Fruit fly (Drosophila melanogaster) whole organism, embryonic: Measurements from ENCODE around the gene Ir94a.

Source experiments
- Awh ChIP-seq: fragments of 200-800 bp; sonication (Bioruptor generic); IDR thresholded peaks from 2 replicates; pipeline ENCODE4, ENCODE4 v1.3.6; 2022; ENCODE audit warnings: missing biosample characterization, missing genetic modification characterization
- CG10267 ChIP-seq: fragments of 200-800 bp; sonication (Bioruptor generic); optimal IDR thresholded peaks from 2 replicates; lab custom pipeline; 2018; ENCODE audit warnings: missing biosample characterization, mild to moderate bottlenecking, missing genetic modification characterization, moderate library complexity
- CG10431 ChIP-seq: fragments of 200-800 bp; sonication (Bioruptor generic); optimal IDR thresholded peaks from 3 replicates; lab custom pipeline; 2018; ENCODE audit warnings: missing biosample characterization, mild to moderate bottlenecking, missing genetic modification characterization
- CG12104 ChIP-seq: fragments of 200-800 bp; sonication (Bioruptor generic); optimal IDR thresholded peaks from 3 replicates; lab custom pipeline; 2016; ENCODE audit warnings: missing biosample characterization, missing genetic modification characterization
- CG13424 ChIP-seq: fragments of 200-800 bp; sonication (Bioruptor generic); optimal IDR thresholded peaks from 2 replicates; lab custom pipeline; 2019; ENCODE audit warnings: missing biosample characterization, mild to moderate bottlenecking, missing genetic modification characterization, moderate library complexity
- CG16813 ChIP-seq: fragments of 200-800 bp; sonication (Bioruptor generic); IDR thresholded peaks from 3 replicates; pipeline ENCODE4 v1.3.6; 2022; ENCODE audit warnings: missing biosample characterization, missing genetic modification characterization; ENCODE audit not compliant: partially characterized antibody
- CG18011 ChIP-seq: fragments of 200-800 bp; sonication (Bioruptor generic); optimal IDR thresholded peaks from 2 replicates; lab custom pipeline; 2017; ENCODE audit warnings: missing biosample characterization, missing genetic modification characterization, mild to moderate bottlenecking, moderate library complexity, missing genotype
- CG3163 ChIP-seq: fragments of 200-800 bp; sonication (Bioruptor generic); optimal IDR thresholded peaks from 3 replicates; lab custom pipeline; 2016; ENCODE audit warnings: missing biosample characterization, missing genetic modification characterization
- CG33213 ChIP-seq: fragments of 200-800 bp; sonication (Bioruptor generic); optimal IDR thresholded peaks from 3 replicates; lab custom pipeline; 2016; ENCODE audit warnings: missing biosample characterization, missing genetic modification characterization
- CG6654 ChIP-seq: fragments of 200-800 bp; sonication (Bioruptor generic); optimal IDR thresholded peaks from 2 replicates; lab custom pipeline; 2017; ENCODE audit warnings: missing biosample characterization, mild to moderate bottlenecking, missing genetic modification characterization
- CG7556 ChIP-seq: fragments of 200-800 bp; sonication (Bioruptor generic); optimal IDR thresholded peaks from 2 replicates; lab custom pipeline; 2017; ENCODE audit warnings: missing biosample characterization, mild to moderate bottlenecking, missing genetic modification characterization
- CG7786 ChIP-seq: fragments of 200-800 bp; sonication (Bioruptor generic); optimal IDR thresholded peaks from 2 replicates; lab custom pipeline; 2016; ENCODE audit warnings: missing biosample characterization, missing genetic modification characterization
- CG9932 ChIP-seq: fragments of 200-800 bp; sonication (Bioruptor generic); IDR thresholded peaks from 2 replicates; pipeline ENCODE4 v1.3.6; 2022; ENCODE audit warnings: missing biosample characterization, missing genetic modification characterization
- Camta ChIP-seq: fragments of 200-800 bp; sonication (Bioruptor generic); optimal IDR thresholded peaks from 2 replicates; lab custom pipeline; 2016; ENCODE audit warnings: missing biosample characterization, missing genetic modification characterization
- Chrac-16 ChIP-seq: fragments of 200-800 bp; sonication (Bioruptor generic); optimal IDR thresholded peaks from 3 replicates; lab custom pipeline; 2016; ENCODE audit warnings: missing biosample characterization, missing genetic modification characterization
- Dip3 ChIP-seq: fragments of 200-800 bp; sonication (Bioruptor generic); optimal IDR thresholded peaks from 3 replicates; lab custom pipeline; 2016; ENCODE audit warnings: missing biosample characterization, missing genetic modification characterization
- Fer3 ChIP-seq: fragments of 200-800 bp; sonication (Bioruptor generic); optimal IDR thresholded peaks from 2 replicates; lab custom pipeline; 2018; ENCODE audit warnings: missing biosample characterization, mild to moderate bottlenecking, missing genetic modification characterization, moderate library complexity
- Gug ChIP-seq: fragments of 200-800 bp; sonication (Bioruptor generic); IDR thresholded peaks from 4 replicates; pipeline ENCODE4 v1.3.6; 2022; ENCODE audit warnings: missing biosample characterization, missing genetic modification characterization
- HHEX ChIP-seq: fragments of 200-800 bp; sonication (Bioruptor generic); optimal IDR thresholded peaks from 3 replicates; lab custom pipeline; 2017; ENCODE audit warnings: missing biosample characterization, mild to moderate bottlenecking, missing genetic modification characterization, missing genetic modification reagents
- Hmr ChIP-seq: fragments of 200-800 bp; sonication (Bioruptor generic); optimal IDR thresholded peaks from 3 replicates; lab custom pipeline; 2017; ENCODE audit warnings: mild to moderate bottlenecking, missing biosample characterization, missing genetic modification reagents, missing genetic modification characterization
- Hsf ChIP-seq: fragments of 200-800 bp; sonication (Bioruptor generic); optimal IDR thresholded peaks from 3 replicates; lab custom pipeline; 2016; ENCODE audit warnings: missing biosample characterization, missing genetic modification characterization
- Kr ChIP-seq: fragments of 200-800 bp; sonication (Bioruptor generic); optimal IDR thresholded peaks from 2 replicates; lab custom pipeline; 2017; ENCODE audit warnings: missing biosample characterization, mild to moderate bottlenecking, missing genetic modification characterization
- NfI ChIP-seq: fragments of 200-800 bp; sonication (Bioruptor generic); optimal IDR thresholded peaks from 3 replicates; lab custom pipeline; 2018; ENCODE audit warnings: missing biosample characterization, mild to moderate bottlenecking, missing genetic modification characterization, moderate library complexity
- Optix ChIP-seq: fragments of 200-800 bp; sonication (Bioruptor generic); IDR thresholded peaks from 3 replicates; pipeline ENCODE4 v1.3.6; 2022; ENCODE audit warnings: missing biosample characterization, missing genetic modification characterization
- Scr ChIP-seq: fragments of 200-800 bp; sonication (Bioruptor generic); IDR thresholded peaks from 2 replicates; pipeline ENCODE4 v1.3.6; 2022; ENCODE audit warnings: missing biosample characterization, missing genetic modification characterization; ENCODE audit not compliant: partially characterized antibody
- TFAM ChIP-seq: fragments of 200-800 bp; sonication (Bioruptor generic); optimal IDR thresholded peaks from 2 replicates; lab custom pipeline; 2017; ENCODE audit warnings: missing biosample characterization, missing genetic modification characterization, inconsistent platforms
- amos ChIP-seq: fragments of 200-800 bp; sonication (Bioruptor generic); IDR thresholded peaks from 2 replicates; pipeline ENCODE4 v1.3.6; 2022; ENCODE audit warnings: missing biosample characterization, missing genetic modification characterization; ENCODE audit not compliant: partially characterized antibody
- aop ChIP-seq: fragments of 200-800 bp; sonication (Bioruptor generic); IDR thresholded peaks from 2 replicates; pipeline ENCODE4 v1.3.6; 2022; ENCODE audit warnings: missing biosample characterization, missing genetic modification characterization
- ase ChIP-seq: fragments of 200-800 bp; sonication (Bioruptor generic); IDR thresholded peaks from 3 replicates; pipeline ENCODE4 v1.3.6; 2022; ENCODE audit warnings: missing biosample characterization, missing genetic modification characterization
- ato ChIP-seq: fragments of 200-800 bp; sonication (Bioruptor generic); IDR thresholded peaks from 2 replicates; pipeline ENCODE4 v1.3.6; 2022; ENCODE audit warnings: missing biosample characterization, missing genetic modification characterization; ENCODE audit not compliant: partially characterized antibody
- caup ChIP-seq: fragments of 200-800 bp; sonication (Bioruptor generic); optimal IDR thresholded peaks from 3 replicates; lab custom pipeline; 2017; ENCODE audit warnings: missing biosample characterization, mild to moderate bottlenecking, missing genetic modification characterization, moderate library complexity; ENCODE audit not compliant: severe bottlenecking
- cg ChIP-seq: fragments of 200-800 bp; sonication (Bioruptor generic); optimal IDR thresholded peaks from 3 replicates; lab custom pipeline; 2019; ENCODE audit warnings: missing biosample characterization, mild to moderate bottlenecking, missing genetic modification characterization, moderate library complexity
- fd96Cb ChIP-seq: fragments of 200-800 bp; sonication (Bioruptor generic); optimal IDR thresholded peaks from 2 replicates; lab custom pipeline; 2018; ENCODE audit warnings: missing biosample characterization, mild to moderate bottlenecking, missing genetic modification characterization, moderate library complexity
- fu2 ChIP-seq: fragments of 200-800 bp; sonication (Bioruptor generic); optimal IDR thresholded peaks from 2 replicates; lab custom pipeline; 2016; ENCODE audit warnings: missing biosample characterization, missing genetic modification characterization
- gfzf ChIP-seq: fragments of 200-800 bp; sonication (Bioruptor generic); optimal IDR thresholded peaks from 2 replicates; lab custom pipeline; 2016; ENCODE audit warnings: missing biosample characterization, mild to moderate bottlenecking, missing genetic modification characterization, moderate library complexity
- ham ChIP-seq: fragments of 200-800 bp; sonication (Bioruptor generic); IDR thresholded peaks from 2 replicates; pipeline ENCODE4 v1.3.6; 2022; ENCODE audit warnings: missing biosample characterization, missing genetic modification characterization
- jing ChIP-seq: fragments of 200-800 bp; sonication (Bioruptor generic); optimal IDR thresholded peaks from 2 replicates; lab custom pipeline; 2018; ENCODE audit warnings: missing biosample characterization, mild to moderate bottlenecking, missing genetic modification characterization
- knrl ChIP-seq: fragments of 200-800 bp; sonication (Bioruptor generic); IDR thresholded peaks from 3 replicates; pipeline ENCODE4 v1.3.6; 2022; ENCODE audit warnings: missing biosample characterization, missing genetic modification characterization; ENCODE audit not compliant: partially characterized antibody
- lbe ChIP-seq: fragments of 200-800 bp; sonication (Bioruptor generic); optimal IDR thresholded peaks from 2 replicates; lab custom pipeline; 2016; ENCODE audit warnings: missing biosample characterization, mild to moderate bottlenecking, missing genetic modification characterization
- nmo ChIP-seq: fragments of 200-800 bp; sonication (Bioruptor generic); optimal IDR thresholded peaks from 2 replicates; lab custom pipeline; 2018; ENCODE audit warnings: missing biosample characterization, mild to moderate bottlenecking, missing genetic modification characterization, moderate library complexity
- otp ChIP-seq: fragments of 200-800 bp; sonication (Bioruptor generic); IDR thresholded peaks from 3 replicates; pipeline ENCODE4, ENCODE4 v1.3.6; 2022; ENCODE audit warnings: missing biosample characterization, missing genetic modification characterization
- peb ChIP-seq: fragments of 200-800 bp; sonication (Bioruptor generic); IDR thresholded peaks from 2 replicates; pipeline ENCODE4 v1.3.6; 2022; ENCODE audit warnings: missing biosample characterization, missing genetic modification characterization
- phol ChIP-seq: fragments of 200-800 bp; sonication (Bioruptor generic); optimal IDR thresholded peaks from 3 replicates; lab custom pipeline; 2018; ENCODE audit warnings: missing biosample characterization, mild to moderate bottlenecking, missing genetic modification characterization, moderate library complexity
- schlank ChIP-seq: fragments of 200-800 bp; sonication (Bioruptor generic); optimal IDR thresholded peaks from 2 replicates; lab custom pipeline; 2018; ENCODE audit warnings: missing biosample characterization, mild to moderate bottlenecking, missing genetic modification characterization
- slou ChIP-seq: fragments of 200-800 bp; sonication (Bioruptor generic); optimal IDR thresholded peaks from 3 replicates; lab custom pipeline; 2016; ENCODE audit warnings: missing biosample characterization, missing genetic modification characterization
- tna ChIP-seq: fragments of 200-800 bp; sonication (Bioruptor generic); IDR thresholded peaks from 2 replicates; pipeline ENCODE4 v1.3.6; 2022; ENCODE audit warnings: missing biosample characterization, missing genetic modification characterization; ENCODE audit not compliant: partially characterized antibody

The Ir94a gene

DNA sequence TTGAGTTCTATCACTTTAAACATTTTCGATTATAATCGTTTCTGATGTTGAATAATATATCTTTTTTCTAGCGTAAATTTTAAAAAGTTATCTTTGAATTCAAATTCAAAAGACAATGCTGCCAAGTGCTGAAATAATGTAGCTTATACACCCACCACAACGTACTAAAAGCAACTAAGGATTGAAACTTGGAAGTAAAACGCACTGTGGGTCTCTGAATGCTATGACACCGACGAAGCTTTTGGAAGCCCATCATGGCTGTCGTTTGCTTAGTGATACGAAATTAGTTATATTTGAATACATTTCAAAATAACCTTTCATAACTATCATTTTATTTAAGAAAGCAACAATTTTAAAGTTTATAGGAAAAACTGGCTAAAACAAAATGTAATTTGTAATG, 19.3 kb upstream of the Ir94a start (continued):
- TF ChIP-seq CG18011 (GFP tag; lab: Kevin White, UChicago) (peak; percentile 98), CG10267 (no peak), CG7786 (GFP tag; lab: Kevin White, UChicago) (no peak), Camta (GFP tag; lab: Kevin White, UChicago) (no peak), CG12104 (GFP tag; lab: Kevin White, UChicago) (no peak), Optix (no peak), slou (GFP tag; lab: Kevin White, UChicago) (no peak), CG9932 (GFP tag; lab: Robert Waterston, UW) (no peak), TFAM (GFP tag; lab: Kevin White, UChicago) (no peak), ase (no peak), Dip3 (GFP tag; lab: Kevin White, UChicago) (no peak), nmo (GFP tag; lab: Kevin White, UChicago) (peak; percentile 51), CG33213 (GFP tag; lab: Kevin White, UChicago) (peak; percentile 25), knrl (GFP tag; lab: Robert Waterston, UW) (peak; percentile 51; the same call in 1 of the 3 replicates), gfzf (GFP tag; lab: Kevin White, UChicago) (peak; percentile 35), fd96Cb (tag; lab: Kevin White, UChicago) (no peak), amos (GFP tag; lab: Robert Waterston, UW) (peak; percentile 28; the same call in 1 of the 2 replicates), CG16813 (GFP tag; lab: Robert Waterston, UW) (no peak), CG13424 (tag; lab: Kevin White, UChicago) (no peak), Chrac-16 (GFP tag; lab: Kevin White, UChicago) (no peak), Hmr (GFP tag; lab: Kevin White, UChicago) (no peak), Scr (GFP tag; lab: Robert Waterston, UW) (no peak), CG10431 (GFP tag; lab: Kevin White, UChicago) (no peak), Fer3 (tag; lab: Kevin White, UChicago) (no peak), Gug (no peak)
- TF ChIP-seq, all 482 proteins: peak for 24

DNA sequence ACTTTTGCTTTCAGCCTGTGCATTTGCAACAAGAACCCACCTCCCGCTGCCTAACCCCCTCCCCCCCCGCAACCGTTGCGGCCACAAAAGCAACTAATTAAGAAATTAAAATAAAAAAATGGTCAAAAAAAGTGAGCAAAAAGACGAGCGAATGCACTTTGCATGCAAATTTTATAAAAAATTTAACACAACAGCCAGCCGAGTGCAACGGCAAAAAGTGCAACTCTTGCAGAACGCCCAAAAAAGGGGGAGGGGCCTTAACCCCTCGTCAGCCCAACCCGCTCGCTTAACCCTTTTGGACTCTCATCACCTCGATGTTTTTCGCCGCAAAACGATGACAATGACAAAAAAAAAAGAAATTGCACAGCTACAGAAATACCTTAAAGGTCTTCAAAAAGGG, 16.3 kb upstream of the Ir94a start:
- TF ChIP-seq slou (GFP tag; lab: Kevin White, UChicago), result no peak

DNA sequence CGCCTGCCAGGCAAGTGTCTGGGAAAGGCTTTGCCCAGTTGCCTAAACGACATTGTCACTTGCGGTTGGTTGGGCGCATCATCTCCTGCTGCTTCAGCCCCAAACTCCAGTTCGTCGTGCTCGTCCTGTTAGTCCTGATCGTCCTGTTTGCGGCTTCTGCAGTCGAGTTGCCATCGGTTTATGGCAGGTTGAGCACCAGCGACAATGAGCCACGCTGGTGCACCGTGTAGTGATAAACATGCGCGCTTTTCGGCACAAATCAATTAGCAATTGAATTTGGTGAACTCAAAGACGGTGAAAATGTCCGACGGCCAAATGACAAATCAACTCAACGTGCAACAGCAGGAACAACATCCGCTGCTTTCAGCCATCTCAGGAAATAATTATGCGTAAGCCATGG, 10.1 kb upstream of the Ir94a start, which contains the start of gene CG13407:
Gene CG13407 (plus strand): TSS at position 301 of the 400 bp plus-strand sequence.
- TF ChIP-seq ham (0 out of 2 replicates have a peak, but pooled peaks have one; percentile 7), fu2 (GFP tag; lab: Kevin White, UChicago) (no peak)
- TF ChIP-seq, all 482 proteins: peak for 1

dm6 chr3R:22108316-22108715, 4.9 kb upstream of the Ir94a start:
- TF ChIP-seq ato (GFP tag; lab: Robert Waterston, UW), result no peak
- TF ChIP-seq Hsf (GFP tag; lab: Kevin White, UChicago), result peak; percentile 12
- no peak for TF ChIP-seq jing
- TF ChIP-seq peb (GFP tag; lab: Robert Waterston, UW), result no peak
- TF ChIP-seq Awh (GFP tag; lab: Robert Waterston, UW), result no peak
- no peak for TF ChIP-seq tna (GFP tag; lab: Robert Waterston, UW)
- no peak for TF ChIP-seq schlank (tag; lab: Kevin White, UChicago)
- TF ChIP-seq otp (GFP tag; lab: Robert Waterston, UW), result no peak
- TF ChIP-seq phol (tag; lab: Kevin White, UChicago), result peak; percentile 32
- peak; percentile 5 for TF ChIP-seq CG6654
- no peak for TF ChIP-seq cg (GFP tag; lab: Kevin White, UChicago)
- peak; percentile 89 for TF ChIP-seq caup (GFP tag; lab: Kevin White, UChicago)
- no peak for TF ChIP-seq aop (GFP tag; lab: Robert Waterston, UW)
- TF ChIP-seq CG7556 (GFP tag; lab: Kevin White, UChicago), result no peak
- peak; percentile 24 for TF ChIP-seq NfI (GFP tag; lab: Kevin White, UChicago)
- peak; percentile 68 for TF ChIP-seq HHEX
- TF ChIP-seq Kr (GFP tag; lab: Kevin White, UChicago), result no peak
- TF ChIP-seq CG3163 (GFP tag; lab: Kevin White, UChicago), result no peak
- TF ChIP-seq lbe, result no peak
